Fruit fly (Drosophila melanogaster) whole organism, prepupa: ENCODE measurements around the gene Fst.
A peak's percentile ranks its signal among the peaks of the same experiment; 100 is the strongest.

Experiments used
- CG16779 ChIP-seq: fragments of 200-800 bp; sonication (Bioruptor generic); optimal IDR thresholded peaks from 3 replicates; lab custom pipeline; 2017; ENCODE audit warnings: missing biosample characterization, mild to moderate bottlenecking, missing genetic modification characterization
- CG3919 ChIP-seq: fragments of 200-800 bp; sonication (Bioruptor generic); optimal IDR thresholded peaks from 3 replicates; lab custom pipeline; 2016; ENCODE audit warnings: missing biosample characterization, missing genetic modification characterization
- CG6854 ChIP-seq: fragments of 200-800 bp; sonication (Bioruptor generic); optimal IDR thresholded peaks from 2 replicates; lab custom pipeline; 2017; ENCODE audit warnings: missing biosample characterization, mild to moderate bottlenecking, missing genetic modification characterization
- CG8632 ChIP-seq: fragments of 200-800 bp; sonication (Bioruptor generic); optimal IDR thresholded peaks from 3 replicates; lab custom pipeline; 2016; ENCODE audit warnings: missing biosample characterization, missing genetic modification characterization
- Ets21C ChIP-seq: fragments of 200-800 bp; sonication (Bioruptor generic); optimal IDR thresholded peaks from 3 replicates; lab custom pipeline; 2016; ENCODE audit warnings: missing biosample characterization, missing genetic modification characterization
- Gug ChIP-seq: fragments of 200-800 bp; sonication (Bioruptor generic); IDR thresholded peaks from 2 replicates; pipeline ENCODE4 v1.3.6; 2022; ENCODE audit warnings: missing biosample characterization, missing genetic modification characterization
- Hr39 ChIP-seq: fragments of 200-800 bp; sonication (Bioruptor generic); optimal IDR thresholded peaks from 2 replicates; lab custom pipeline; 2016; ENCODE audit warnings: missing biosample characterization, missing genetic modification characterization
- Sox15 ChIP-seq: fragments of 200-800 bp; sonication (Bioruptor generic); optimal IDR thresholded peaks from 3 replicates; lab custom pipeline; 2016; ENCODE audit warnings: missing biosample characterization, missing genetic modification characterization
- fkh ChIP-seq: fragments of 200-800 bp; sonication (Bioruptor generic); optimal IDR thresholded peaks from 3 replicates; lab custom pipeline; 2017; ENCODE audit warnings: missing biosample characterization, mild to moderate bottlenecking, missing genetic modification characterization, moderate library complexity

dm6 chr3R:9618331-9618730 is 27.6 kb downstream of the Fst start:
- TF ChIP-seq fkh (peak; percentile 9), Hr39 (GFP tag; lab: Kevin White, UChicago) (peak; percentile 53), Ets21C (GFP tag; lab: Kevin White, UChicago) (no peak), CG3919 (GFP tag; lab: Kevin White, UChicago) (peak; percentile 84), Sox15 (GFP tag; lab: Kevin White, UChicago) (peak; percentile 13), CG8632 (GFP tag; lab: Kevin White, UChicago) (peak; percentile 34), Gug (GFP tag; lab: Robert Waterston, UW) (peak; percentile 89), CG16779 (tag; lab: Kevin White, UChicago) (peak; percentile 34), CG6854 (GFP tag; lab: Kevin White, UChicago) (no peak)
